Worm (Caenorhabditis elegans) whole organism, L1 larva: ENCODE results near the gene csn-5.

ENCODE experiments used
- C16A3.4 ChIP-seq: fragments of 150-350 bp; optimal IDR thresholded peaks from 2 replicates; lab custom pipeline; 2014; ENCODE audit warnings: missing biosample characterization, missing genetic modification characterization
- ama-1 ChIP-seq: fragments of 150-350 bp; optimal IDR thresholded peaks from 2 replicates; lab custom pipeline; 2014
- blmp-1 ChIP-seq: fragments of 150-350 bp; optimal IDR thresholded peaks from 2 replicates; lab custom pipeline; 2014; ENCODE audit warnings: missing biosample characterization, missing genetic modification characterization
- ceh-82 ChIP-seq, 3 experiments: fragments of 150-350 bp in 1 of 3; sonication (generic microtip) in 2 of 3; optimal IDR thresholded peaks; 2 replicates each; lab custom pipeline; 2014 to 2017; ENCODE audit warnings: missing biosample characterization in 3 of 3, missing genetic modification characterization in 3 of 3
- ceh-88 ChIP-seq: fragments of 200-800 bp; sonication (Bioruptor generic); IDR thresholded peaks from 2 replicates; pipeline ENCODE4 v1.3.6; 2022; ENCODE audit warnings: missing genetic modification characterization, missing compliant biosample characterization
- ces-1 ChIP-seq: fragments of 150-350 bp; optimal IDR thresholded peaks from 2 replicates; lab custom pipeline; 2014; ENCODE audit warnings: missing biosample characterization, missing genetic modification reagents, missing genetic modification characterization
- dpl-1 ChIP-seq, 3 experiments: fragments of 150-350 bp in 2 of 3; sonication (generic microtip) in 1 of 3; optimal IDR thresholded peaks; 2 replicates each; lab custom pipeline; 2014 to 2017; ENCODE audit warnings: missing biosample characterization in 3 of 3, missing genetic modification characterization in 3 of 3, missing genetic modification reagents in 3 of 3
- dsc-1 ChIP-seq: sonication (generic microtip); optimal IDR thresholded peaks from 2 replicates; lab custom pipeline; 2016; ENCODE audit warnings: mild to moderate bottlenecking, missing genetic modification characterization, missing compliant biosample characterization
- efl-1 ChIP-seq, 4 experiments: fragments of 150-350 bp; optimal IDR thresholded peaks in 3 of 4; peaks in 1 of 4; 1 replicate in 1 of 4; 2 replicates in 3 of 4; lab custom pipeline; 2014; ENCODE audit warnings: missing biosample characterization in 2 of 4, missing genetic modification characterization in 2 of 4, missing genetic modification reagents in 2 of 4
- efl-3 ChIP-seq: fragments of 200-800 bp; sonication (Bioruptor generic); optimal IDR thresholded peaks from 2 replicates; lab custom pipeline; 2018; ENCODE audit warnings: mild to moderate bottlenecking, missing genetic modification characterization, missing compliant biosample characterization
- egl-13 ChIP-seq: sonication (generic microtip); optimal IDR thresholded peaks from 2 replicates; lab custom pipeline; 2016; ENCODE audit warnings: missing genotype, missing genetic modification reagents, missing genetic modification characterization, missing compliant biosample characterization
- egl-27 ChIP-seq, 2 experiments: fragments of 150-350 bp in 1 of 2; sonication (generic microtip); optimal IDR thresholded peaks; 3 replicates each; lab custom pipeline; 2017 to 2018; ENCODE audit warnings: missing biosample characterization in 2 of 2, missing genetic modification characterization in 2 of 2, missing genetic modification reagents in 2 of 2
- elt-2 ChIP-seq: sonication (generic microtip); optimal IDR thresholded peaks from 2 replicates; lab custom pipeline; 2016; ENCODE audit warnings: missing genetic modification characterization, mild to moderate bottlenecking, inconsistent platforms, missing compliant biosample characterization, missing genetic modification reagents
- elt-3 ChIP-seq, 6 experiments: fragments of 150-350 bp in 1 of 6; sonication (generic microtip); optimal IDR thresholded peaks; 2 replicates each; lab custom pipeline; 2017 to 2018; ENCODE audit warnings: missing biosample characterization in 6 of 6, missing genetic modification characterization in 6 of 6, inconsistent platforms in 1 of 6
- ets-5 ChIP-seq: fragments of 200-800 bp; sonication (Bioruptor generic); IDR thresholded peaks from 2 replicates; pipeline ENCODE4 v1.3.6; 2022; ENCODE audit warnings: missing genetic modification characterization, missing compliant biosample characterization
- fkh-4 ChIP-seq: sonication (generic microtip); optimal IDR thresholded peaks from 2 replicates; lab custom pipeline; 2016; ENCODE audit warnings: missing compliant biosample characterization, missing genetic modification characterization, borderline replicate concordance
- grh-1 ChIP-seq: fragments of 200-800 bp; sonication (Bioruptor generic); IDR thresholded peaks from 2 replicates; pipeline ENCODE4 v1.3.6; 2022; ENCODE audit warnings: missing genetic modification reagents, missing genetic modification characterization, missing compliant biosample characterization
- hpl-2 ChIP-seq: fragments of 150-350 bp; optimal IDR thresholded peaks from 2 replicates; lab custom pipeline; 2014; ENCODE audit warnings: missing biosample characterization, missing genetic modification reagents, missing genetic modification characterization
- irx-1 ChIP-seq: sonication (generic microtip); optimal IDR thresholded peaks from 2 replicates; lab custom pipeline; 2016; ENCODE audit warnings: missing genetic modification characterization, missing compliant biosample characterization
- isw-1 ChIP-seq: fragments of 200-800 bp; sonication (Bioruptor generic); IDR thresholded peaks from 2 replicates; pipeline ENCODE4 v1.3.6; 2022; ENCODE audit warnings: missing genetic modification characterization, missing compliant biosample characterization
- lin-13 ChIP-seq: fragments of 150-350 bp; optimal IDR thresholded peaks from 2 replicates; lab custom pipeline; 2014; ENCODE audit warnings: missing biosample characterization, missing genetic modification reagents, missing genetic modification characterization
- lin-14 ChIP-seq: fragments of 200-800 bp; sonication (Bioruptor generic); optimal IDR thresholded peaks from 2 replicates; lab custom pipeline; 2018; ENCODE audit warnings: mild to moderate bottlenecking, missing genetic modification characterization, moderate library complexity, missing compliant biosample characterization
- lin-35 ChIP-seq, 2 experiments: fragments of 150-350 bp; optimal IDR thresholded peaks; 2 replicates each; lab custom pipeline; 2014; ENCODE audit warnings: missing biosample characterization in 2 of 2, missing genetic modification characterization in 2 of 2, missing genetic modification reagents in 2 of 2
- lsy-2 ChIP-seq, 2 experiments: fragments of 150-350 bp; optimal IDR thresholded peaks; 2 replicates each; lab custom pipeline; 2014; ENCODE audit warnings: missing biosample characterization in 2 of 2, missing genetic modification characterization in 2 of 2
- mep-1 ChIP-seq: fragments of 150-350 bp; optimal IDR thresholded peaks from 2 replicates; lab custom pipeline; 2014; ENCODE audit warnings: missing biosample characterization, missing genetic modification characterization
- nhr-19 ChIP-seq: fragments of 200-800 bp; sonication (Bioruptor generic); conservative IDR thresholded peaks from 2 replicates; pipeline ENCODE4 v1.3.6; 2022; ENCODE audit warnings: missing genetic modification characterization, missing compliant biosample characterization
- nhr-20 ChIP-seq: sonication (generic microtip); optimal IDR thresholded peaks from 2 replicates; lab custom pipeline; 2016; ENCODE audit warnings: mild to moderate bottlenecking, missing genetic modification characterization, missing compliant biosample characterization
- nhr-28 ChIP-seq: fragments of 150-350 bp; optimal IDR thresholded peaks from 2 replicates; lab custom pipeline; 2014; ENCODE audit warnings: missing biosample characterization, missing genetic modification characterization
- nhr-47 ChIP-seq: sonication (generic microtip); optimal IDR thresholded peaks from 2 replicates; lab custom pipeline; 2016; ENCODE audit warnings: mild to moderate bottlenecking, missing genetic modification characterization, moderate library complexity, missing compliant biosample characterization
- nhr-71 ChIP-seq: sonication (generic microtip); optimal IDR thresholded peaks from 2 replicates; lab custom pipeline; 2016; ENCODE audit warnings: mild to moderate bottlenecking, missing genetic modification characterization, moderate library complexity, missing compliant biosample characterization
- nhr-77 ChIP-seq: fragments of 150-350 bp; optimal IDR thresholded peaks from 2 replicates; lab custom pipeline; 2014; ENCODE audit warnings: missing biosample characterization, missing genetic modification characterization
- nhr-84 ChIP-seq: sonication (generic microtip); optimal IDR thresholded peaks from 2 replicates; lab custom pipeline; 2017; ENCODE audit warnings: missing biosample characterization, missing genetic modification characterization
- nhr-85 ChIP-seq: sonication (generic microtip); peaks from one replicate; lab custom pipeline; 2016; ENCODE audit warnings: missing genetic modification characterization, inconsistent platforms, missing compliant biosample characterization
- nhr-90 ChIP-seq: sonication (generic microtip); optimal IDR thresholded peaks from 2 replicates; lab custom pipeline; 2016; ENCODE audit warnings: mild to moderate bottlenecking, missing genetic modification characterization, missing compliant biosample characterization; ENCODE audit not compliant: poor library complexity
- rnt-1 ChIP-seq: sonication (generic microtip); optimal IDR thresholded peaks from 2 replicates; lab custom pipeline; 2016; ENCODE audit warnings: mild to moderate bottlenecking, missing genetic modification characterization, moderate library complexity, missing compliant biosample characterization
- snu-23 ChIP-seq: sonication (generic microtip); optimal IDR thresholded peaks from 2 replicates; lab custom pipeline; 2016; ENCODE audit warnings: missing genetic modification characterization, missing compliant biosample characterization
- sox-4 ChIP-seq: sonication (generic microtip); optimal IDR thresholded peaks from 2 replicates; lab custom pipeline; 2016; ENCODE audit warnings: missing genetic modification characterization, missing compliant biosample characterization
- sup-37 ChIP-seq: fragments of 200-800 bp; sonication (Bioruptor generic); optimal IDR thresholded peaks from 2 replicates; lab custom pipeline; 2018; ENCODE audit warnings: mild to moderate bottlenecking, missing genetic modification characterization, missing compliant biosample characterization
- swsn-7 ChIP-seq: sonication (generic microtip); optimal IDR thresholded peaks from 2 replicates; lab custom pipeline; 2016; ENCODE audit warnings: missing genetic modification characterization, missing compliant biosample characterization
- tbx-2 ChIP-seq: sonication (generic microtip); optimal IDR thresholded peaks from 2 replicates; lab custom pipeline; 2016; ENCODE audit warnings: missing genetic modification characterization, missing compliant biosample characterization
- tlp-1 ChIP-seq: fragments of 150-350 bp; optimal IDR thresholded peaks from 2 replicates; lab custom pipeline; 2014; ENCODE audit warnings: missing biosample characterization, missing genetic modification characterization
- unc-62 ChIP-seq: fragments of 150-350 bp; optimal IDR thresholded peaks from 2 replicates; lab custom pipeline; 2014; ENCODE audit warnings: missing biosample characterization, missing genetic modification reagents, missing genetic modification characterization
- xbp-1 ChIP-seq: sonication (generic microtip); optimal IDR thresholded peaks from 2 replicates; lab custom pipeline; 2016; ENCODE audit warnings: missing genetic modification characterization, missing compliant biosample characterization
- ztf-4 ChIP-seq: fragments of 150-350 bp; optimal IDR thresholded peaks from 2 replicates; lab custom pipeline; 2014; ENCODE audit warnings: missing biosample characterization, missing genetic modification characterization

csn-5 gene

ce11 chrIV:5649073-5649583, at the start of gene csn-5:
csn-5 (plus strand) TSS chrIV:5649533.
- peak; percentile 56 for TF ChIP-seq nhr-85 (tag; lab: Kevin White, UChicago)
- peak in 1 of 2 experiments; percentile 46 for TF ChIP-seq efl-1 (optimal IDR thresholded peaks at IDR 0.05; lab: Kevin White, UChicago)
- TF ChIP-seq efl-1 (GFP tag; optimal IDR thresholded peaks at IDR 0.05 in 1 of 2; lab: Kevin White, UChicago) = peak; percentile 26 to 27
- no peak for TF ChIP-seq sox-4 (tag; lab: Kevin White, UChicago)
- peak; percentile 14 for TF ChIP-seq C16A3.4 (tag; lab: Kevin White, UChicago)
- peak; percentile 33 for TF ChIP-seq nhr-20 (tag; lab: Kevin White, UChicago)
- TF ChIP-seq lin-35 (GFP tag; optimal IDR thresholded peaks at IDR 0.05; lab: Kevin White, UChicago) = peak in 1 of 2 experiments; percentile 18
- no peak for TF ChIP-seq nhr-90
- TF ChIP-seq dpl-1 (GFP tag; optimal IDR thresholded peaks at IDR 0.05; lab: Kevin White, UChicago) = peak in 2 of 3 experiments; percentile 18 to 53
- peak; percentile 11 for TF ChIP-seq swsn-7 (tag; lab: Kevin White, UChicago)
- no peak for TF ChIP-seq nhr-19 (GFP tag; lab: Robert Waterston, UW)
- no peak for TF ChIP-seq fkh-4
- peak; percentile 34 for TF ChIP-seq blmp-1
- no peak for TF ChIP-seq unc-62 (GFP tag; lab: Kevin White, UChicago)
- no peak for TF ChIP-seq nhr-28 (tag; lab: Kevin White, UChicago)
- TF ChIP-seq xbp-1 (tag; lab: Kevin White, UChicago) = peak; percentile 18

ce11 chrIV:5600316-5600715, 49.0 kb upstream of the csn-5 start:
- TF ChIP-seq lsy-2 (tag; optimal IDR thresholded peaks at IDR 0.05; lab: Kevin White, UChicago) (peak in 1 of 2 experiments; percentile 40), ceh-88 (GFP tag; lab: Robert Waterston, UW) (no peak), ces-1 (GFP tag; lab: Kevin White, UChicago) (no peak), nhr-71 (tag; lab: Kevin White, UChicago) (peak; percentile 52), ama-1 (lab: Kevin White, UChicago) (no peak), dsc-1 (peak; percentile 31), nhr-20 (tag; lab: Kevin White, UChicago) (peak; percentile 11), nhr-85 (tag; lab: Kevin White, UChicago) (peak; percentile 78), efl-3 (GFP tag; lab: Kevin White, UChicago) (no peak), sup-37 (GFP tag; lab: Kevin White, UChicago) (peak; percentile 48), dpl-1 (GFP tag; optimal IDR thresholded peaks at IDR 0.05; lab: Kevin White, UChicago) (peak in 1 of 3 experiments; percentile 3), ztf-4 (tag; lab: Kevin White, UChicago) (peak; percentile 68), tlp-1 (no peak), egl-13 (tag; lab: Kevin White, UChicago) (no peak), mep-1 (tag; lab: Kevin White, UChicago) (peak; percentile 31), efl-1 (optimal IDR thresholded peaks at IDR 0.05; lab: Kevin White, UChicago) (peak; percentile 29 to 31), efl-1 (GFP tag; optimal IDR thresholded peaks at IDR 0.05 in 1 of 2; lab: Kevin White, UChicago) (peak in 1 of 2 experiments; percentile 87), xbp-1 (tag; lab: Kevin White, UChicago) (peak; percentile 19), lin-14 (GFP tag; lab: Kevin White, UChicago) (peak; percentile 87), ets-5 (GFP tag; lab: Robert Waterston, UW) (no peak), nhr-84 (tag; lab: Kevin White, UChicago) (no peak), nhr-47 (peak; percentile 52), egl-27 (tag; optimal IDR thresholded peaks at IDR 0.05; lab: Kevin White, UChicago) (no peak), lin-35 (GFP tag; optimal IDR thresholded peaks at IDR 0.05; lab: Kevin White, UChicago) (peak in 1 of 2 experiments; percentile 22), hpl-2 (GFP tag; lab: Kevin White, UChicago) (no peak), elt-3 (tag; optimal IDR thresholded peaks at IDR 0.05; lab: Kevin White, UChicago) (no peak), tbx-2 (tag; lab: Kevin White, UChicago) (peak; percentile 66), isw-1 (GFP tag; lab: Robert Waterston, UW) (no peak), snu-23 (peak; percentile 45), grh-1 (GFP tag; lab: Robert Waterston, UW) (no peak), nhr-77 (peak; percentile 54), lin-13 (GFP tag; lab: Kevin White, UChicago) (no peak), rnt-1 (tag; lab: Kevin White, UChicago) (peak; percentile 42), irx-1 (tag; lab: Kevin White, UChicago) (peak; percentile 21), elt-2 (no peak), ceh-82 (tag; optimal IDR thresholded peaks at IDR 0.05; lab: Kevin White, UChicago) (peak; percentile 20 to 29 (median 21)), swsn-7 (tag; lab: Kevin White, UChicago) (peak; percentile 53)
